Worm (Caenorhabditis elegans) whole organism, late embryonic: Measurements from ENCODE around the gene F57F5.3.

ENCODE experiments used
- C08G9.2 ChIP-seq: sonication (generic microtip); optimal IDR thresholded peaks from 2 replicates; lab custom pipeline; 2016; ENCODE audit warnings: mild to moderate bottlenecking, missing genetic modification characterization, moderate library complexity, missing compliant biosample characterization
- C38D4.7 ChIP-seq: fragments of 200-800 bp; sonication (Bioruptor generic); optimal IDR thresholded peaks from 2 replicates; lab custom pipeline; 2018; ENCODE audit warnings: mild to moderate bottlenecking, missing genetic modification characterization, moderate library complexity, missing compliant biosample characterization
- F13H6.1 ChIP-seq: sonication (generic microtip); optimal IDR thresholded peaks from 2 replicates; lab custom pipeline; 2016; ENCODE audit warnings: missing genetic modification characterization, missing compliant biosample characterization
- K02D7.2 ChIP-seq: sonication (generic microtip); optimal IDR thresholded peaks from 2 replicates; lab custom pipeline; 2017; ENCODE audit warnings: mild to moderate bottlenecking, missing genetic modification characterization, missing compliant biosample characterization
- K09A11.1 ChIP-seq: sonication (generic microtip); optimal IDR thresholded peaks from 2 replicates; lab custom pipeline; 2017; ENCODE audit warnings: antibody characterized with exemption, mild to moderate bottlenecking, missing genetic modification characterization, missing compliant biosample characterization; ENCODE audit not compliant: insufficient read depth
- T23F11.4 ChIP-seq: fragments of 200-800 bp; sonication (Bioruptor generic); optimal IDR thresholded peaks from 2 replicates; lab custom pipeline; 2018; ENCODE audit warnings: mild to moderate bottlenecking, missing genetic modification characterization, missing compliant biosample characterization
- Y22D7AL.16 ChIP-seq: sonication (generic microtip); optimal IDR thresholded peaks from 2 replicates; lab custom pipeline; 2016; ENCODE audit warnings: missing genetic modification characterization, missing compliant biosample characterization
- ama-1 ChIP-seq: fragments of 150-350 bp; optimal IDR thresholded peaks from 2 replicates; lab custom pipeline; 2014
- ceh-14 ChIP-seq: sonication (generic microtip); optimal IDR thresholded peaks from 2 replicates; lab custom pipeline; 2016; ENCODE audit warnings: missing genotype, missing genetic modification characterization, missing compliant biosample characterization
- ceh-18 ChIP-seq: sonication (generic microtip); optimal IDR thresholded peaks from 2 replicates; lab custom pipeline; 2016; ENCODE audit warnings: missing genetic modification characterization, missing compliant biosample characterization
- ceh-24 ChIP-seq: sonication (generic microtip); optimal IDR thresholded peaks from 2 replicates; lab custom pipeline; 2016; ENCODE audit warnings: mild to moderate bottlenecking, missing genetic modification characterization, missing compliant biosample characterization
- ceh-31 ChIP-seq: sonication (generic microtip); optimal IDR thresholded peaks from 2 replicates; lab custom pipeline; 2016; ENCODE audit warnings: missing genetic modification characterization, missing compliant biosample characterization
- ceh-34 ChIP-seq: sonication (generic microtip); optimal IDR thresholded peaks from 2 replicates; lab custom pipeline; 2016; ENCODE audit warnings: mild to moderate bottlenecking, missing genetic modification characterization, missing compliant biosample characterization
- ceh-48 ChIP-seq: sonication (generic microtip); optimal IDR thresholded peaks from 2 replicates; lab custom pipeline; 2016; ENCODE audit warnings: missing genetic modification characterization, inconsistent platforms, missing compliant biosample characterization
- che-1 ChIP-seq: sonication (generic microtip); optimal IDR thresholded peaks from 2 replicates; lab custom pipeline; 2016; ENCODE audit warnings: mild to moderate bottlenecking, missing genetic modification characterization, missing compliant biosample characterization
- dve-1 ChIP-seq: sonication (generic microtip); optimal IDR thresholded peaks from 2 replicates; lab custom pipeline; 2017; ENCODE audit warnings: antibody characterized with exemption, mild to moderate bottlenecking, missing genetic modification characterization, missing compliant biosample characterization
- elt-2 ChIP-seq: sonication (generic microtip); optimal IDR thresholded peaks from 2 replicates; lab custom pipeline; 2016; ENCODE audit warnings: missing genetic modification reagents, missing genetic modification characterization, missing compliant biosample characterization
- elt-4 ChIP-seq: sonication (generic microtip); optimal IDR thresholded peaks from 2 replicates; lab custom pipeline; 2016; ENCODE audit warnings: missing genetic modification characterization, missing compliant biosample characterization
- eyg-1 ChIP-seq: sonication (generic microtip); optimal IDR thresholded peaks from 2 replicates; lab custom pipeline; 2016; ENCODE audit warnings: missing genotype, missing genetic modification characterization, missing compliant biosample characterization
- fax-1 ChIP-seq: sonication (generic microtip); optimal IDR thresholded peaks from 2 replicates; lab custom pipeline; 2016; ENCODE audit warnings: missing genotype, missing genetic modification characterization, missing compliant biosample characterization
- fkh-6 ChIP-seq: sonication (generic microtip); optimal IDR thresholded peaks from 2 replicates; lab custom pipeline; 2016; ENCODE audit warnings: missing genetic modification characterization, missing compliant biosample characterization
- gmeb-2 ChIP-seq: sonication (generic microtip); optimal IDR thresholded peaks from 2 replicates; lab custom pipeline; 2016; ENCODE audit warnings: missing genetic modification characterization, inconsistent platforms, missing compliant biosample characterization
- hlh-15 ChIP-seq: sonication (generic microtip); optimal IDR thresholded peaks from 2 replicates; lab custom pipeline; 2016; ENCODE audit warnings: missing genetic modification characterization, missing compliant biosample characterization
- hlh-30 ChIP-seq: sonication (generic microtip); optimal IDR thresholded peaks from 2 replicates; lab custom pipeline; 2017; ENCODE audit warnings: antibody characterized with exemption, missing genetic modification characterization, missing compliant biosample characterization; ENCODE audit not compliant: insufficient read depth
- lim-6 ChIP-seq: sonication (generic microtip); optimal IDR thresholded peaks from 2 replicates; lab custom pipeline; 2016; ENCODE audit warnings: missing genetic modification characterization, missing compliant biosample characterization
- lin-11 ChIP-seq: fragments of 200-800 bp; sonication (Bioruptor generic); optimal IDR thresholded peaks from 2 replicates; lab custom pipeline; 2018; ENCODE audit warnings: mild to moderate bottlenecking, missing genetic modification characterization, missing compliant biosample characterization
- nfya-1 ChIP-seq: sonication (generic microtip); optimal IDR thresholded peaks from 2 replicates; lab custom pipeline; 2017; ENCODE audit warnings: missing genetic modification characterization, mild to moderate bottlenecking, missing compliant biosample characterization, antibody characterized with exemption, moderate library complexity
- odd-2 ChIP-seq: sonication (generic microtip); optimal IDR thresholded peaks from 2 replicates; lab custom pipeline; 2017; ENCODE audit warnings: antibody characterized with exemption, mild to moderate bottlenecking, missing genetic modification characterization, missing compliant biosample characterization
- pqm-1 ChIP-seq: sonication (generic microtip); optimal IDR thresholded peaks from 2 replicates; lab custom pipeline; 2016; ENCODE audit warnings: missing genetic modification characterization, missing compliant biosample characterization
- ref-2 ChIP-seq: sonication (generic microtip); optimal IDR thresholded peaks from 2 replicates; lab custom pipeline; 2016; ENCODE audit warnings: missing genetic modification characterization, missing compliant biosample characterization
- rnt-1 ChIP-seq: sonication (generic microtip); optimal IDR thresholded peaks from 2 replicates; lab custom pipeline; 2016; ENCODE audit warnings: missing genetic modification characterization, missing compliant biosample characterization
- sdc-2 ChIP-seq: sonication (generic microtip); optimal IDR thresholded peaks from 2 replicates; lab custom pipeline; 2016; ENCODE audit warnings: missing genotype, missing genetic modification characterization, missing compliant biosample characterization
- sox-2 ChIP-seq: fragments of 200-800 bp; sonication (Bioruptor generic); IDR thresholded peaks from 2 replicates; pipeline ENCODE4 v1.3.6; 2022; ENCODE audit warnings: missing genetic modification reagents, missing genetic modification characterization, missing compliant biosample characterization
- syd-9 ChIP-seq: sonication (generic microtip); optimal IDR thresholded peaks from 2 replicates; lab custom pipeline; 2016; ENCODE audit warnings: mild to moderate bottlenecking, missing genetic modification characterization, moderate library complexity, missing compliant biosample characterization
- tbx-2 ChIP-seq: sonication (generic microtip); optimal IDR thresholded peaks from 2 replicates; lab custom pipeline; 2016; ENCODE audit warnings: missing genetic modification characterization, missing compliant biosample characterization
- tbx-7 ChIP-seq: sonication (generic microtip); optimal IDR thresholded peaks from 2 replicates; lab custom pipeline; 2016; ENCODE audit warnings: missing genotype, missing genetic modification characterization, missing compliant biosample characterization
- unc-3 ChIP-seq, 2 experiments: fragments of 200-800 bp in 1 of 2; sonication (Bioruptor generic) in 1 of 2; sonication (generic microtip) in 1 of 2; conservative IDR thresholded peaks in 1 of 2; optimal IDR thresholded peaks in 1 of 2; 2 replicates each; pipeline versions ENCODE4 v1.3.6 to Lab custom; 2016 to 2022; ENCODE audit warnings: missing compliant biosample characterization in 2 of 2, missing genetic modification characterization in 2 of 2, missing genetic modification reagents in 1 of 2
- unc-42 ChIP-seq: sonication (generic microtip); optimal IDR thresholded peaks from 2 replicates; lab custom pipeline; 2016; ENCODE audit warnings: missing genotype, missing genetic modification characterization, missing compliant biosample characterization
- unc-55 ChIP-seq: sonication (generic microtip); optimal IDR thresholded peaks from 2 replicates; lab custom pipeline; 2017; ENCODE audit warnings: missing biosample characterization, missing genetic modification reagents, missing genetic modification characterization
- ztf-16 ChIP-seq: sonication (generic microtip); optimal IDR thresholded peaks from 2 replicates; lab custom pipeline; 2017; ENCODE audit warnings: missing genetic modification characterization, missing compliant biosample characterization

F57F5.3 gene

DNA sequence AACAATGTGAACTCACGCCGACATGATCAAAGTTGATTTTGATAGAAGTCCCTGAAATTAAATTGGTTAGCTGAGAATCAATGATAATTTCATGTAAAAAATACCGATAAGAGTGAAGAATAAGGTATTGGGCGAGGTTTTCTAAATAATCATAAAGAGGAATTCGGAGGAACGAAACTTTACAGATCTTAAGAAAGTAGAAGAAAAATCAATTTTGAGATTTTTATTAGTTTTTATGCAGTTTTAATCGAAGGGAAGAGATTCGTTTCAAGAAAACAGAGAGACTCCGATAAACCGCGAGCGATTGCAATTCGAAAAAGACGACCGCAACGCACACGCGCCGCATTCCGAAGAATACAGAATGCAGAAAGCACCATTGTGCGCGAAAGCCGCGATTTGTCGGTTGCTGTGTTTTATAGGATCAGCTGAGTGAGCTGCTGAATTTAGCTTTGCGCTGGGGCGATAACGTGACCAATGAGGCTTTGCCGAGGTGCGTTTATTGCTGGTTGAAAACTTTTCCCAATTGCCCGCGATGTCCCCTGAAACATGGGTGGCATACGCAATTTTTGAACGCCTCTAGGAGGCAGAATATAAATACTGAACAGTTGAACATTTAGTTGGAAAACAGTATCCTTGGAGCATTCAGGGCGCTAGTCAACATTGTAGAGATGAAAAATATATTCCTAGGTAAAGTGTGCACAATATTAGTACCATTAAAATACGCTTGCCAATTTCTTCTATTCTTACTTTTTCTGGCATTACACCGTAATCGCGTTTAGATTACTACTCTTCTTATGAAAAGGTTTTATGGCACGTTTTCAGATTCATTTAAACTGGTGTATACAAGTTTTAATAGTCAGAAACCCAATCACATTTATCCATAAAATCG, 26.5 kb downstream of the F57F5.3 start, which contains the start of gene snr-4:
TSS of gene snr-4 (minus strand) at position 51 of the 889 bp plus-strand sequence.
- no peak for TF ChIP-seq elt-4 (tag; lab: Kevin White, UChicago)
- TF ChIP-seq Y22D7AL.16 = no peak
- TF ChIP-seq C38D4.7 (GFP tag; lab: Kevin White, UChicago) = peak; percentile 31
- TF ChIP-seq dve-1 (tag; lab: Kevin White, UChicago) = peak; percentile 67
- TF ChIP-seq unc-3 (GFP tag; conservative IDR thresholded peaks at IDR 0.05; lab: Robert Waterston, UW) = no peak
- peak; percentile 11 for TF ChIP-seq unc-3 (tag; optimal IDR thresholded peaks at IDR 0.05; lab: Kevin White, UChicago)
- TF ChIP-seq ama-1 (lab: Kevin White, UChicago) = peak; percentile 93
- TF ChIP-seq elt-2 (tag; lab: Kevin White, UChicago) = peak; percentile 58
- no peak for TF ChIP-seq ceh-48 (tag; lab: Kevin White, UChicago)
- TF ChIP-seq tbx-7 (tag; lab: Kevin White, UChicago) = no peak
- TF ChIP-seq ref-2 (tag; lab: Kevin White, UChicago) = peak; percentile 58
- TF ChIP-seq nfya-1 (tag; lab: Kevin White, UChicago) = peak; percentile 89
- TF ChIP-seq C08G9.2 = no peak
- TF ChIP-seq tbx-2 = peak; percentile 66
- TF ChIP-seq ceh-14 = peak; percentile 1
- TF ChIP-seq K09A11.1 = peak; percentile 10
- TF ChIP-seq odd-2 (tag; lab: Kevin White, UChicago) = no peak
- peak; percentile 63 for TF ChIP-seq ceh-34
- TF ChIP-seq sox-2 = peak; percentile 85
- TF ChIP-seq hlh-30 = peak; percentile 73
- peak; percentile 2 for TF ChIP-seq fax-1 (tag; lab: Kevin White, UChicago)
- peak; percentile 84 for TF ChIP-seq ceh-18 (tag; lab: Kevin White, UChicago)
- peak; percentile 70 for TF ChIP-seq unc-42 (tag; lab: Kevin White, UChicago)
- TF ChIP-seq che-1 (tag; lab: Kevin White, UChicago) = no peak
- no peak for TF ChIP-seq eyg-1 (tag; lab: Kevin White, UChicago)
- TF ChIP-seq rnt-1 (tag; lab: Kevin White, UChicago) = peak; percentile 69
- TF ChIP-seq ceh-24 (tag; lab: Kevin White, UChicago) = no peak
- TF ChIP-seq ceh-31 (tag; lab: Kevin White, UChicago) = peak; percentile 51
- peak; percentile 15 for TF ChIP-seq ztf-16
- TF ChIP-seq T23F11.4 (GFP tag; lab: Kevin White, UChicago) = no peak

DNA sequence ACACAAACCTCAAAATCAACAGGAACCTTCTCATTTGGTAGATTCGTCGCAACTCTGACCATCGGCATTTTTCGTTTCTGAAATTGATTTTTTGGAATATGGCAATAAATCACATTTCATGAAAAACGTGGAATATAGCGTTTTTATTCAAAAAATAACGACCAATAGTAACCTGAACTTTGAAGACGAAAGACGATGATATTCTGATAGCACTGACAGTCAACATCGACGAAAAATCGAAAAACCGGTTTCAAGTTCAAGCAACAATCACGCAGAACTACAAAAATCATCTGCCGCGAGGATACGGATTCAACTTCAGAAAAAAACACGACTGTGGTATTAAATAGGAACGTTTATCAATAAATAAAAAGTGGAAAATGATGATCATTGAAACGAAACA, 28.2 kb downstream of the F57F5.3 start, which contains the start of gene mif-2:
TSS of gene mif-2 (minus strand) at position 281 of the 400 bp plus-strand sequence.
- TF ChIP-seq hlh-15 (tag; lab: Kevin White, UChicago) = no peak
- TF ChIP-seq odd-2 (tag; lab: Kevin White, UChicago) = no peak
- no peak for TF ChIP-seq ceh-34
- no peak for TF ChIP-seq unc-55 (GFP tag; lab: Kevin White, UChicago)
- TF ChIP-seq lim-6 (tag; lab: Kevin White, UChicago) = no peak
- no peak for TF ChIP-seq syd-9 (tag; lab: Kevin White, UChicago)
- TF ChIP-seq sdc-2 = no peak
- TF ChIP-seq C08G9.2 = no peak
- no peak for TF ChIP-seq fkh-6
- no peak for TF ChIP-seq K02D7.2 (tag; lab: Kevin White, UChicago)
- TF ChIP-seq gmeb-2 (tag; lab: Kevin White, UChicago) = no peak
- no peak for TF ChIP-seq pqm-1
- TF ChIP-seq lin-11 (tag; lab: Kevin White, UChicago) = no peak
- TF ChIP-seq F13H6.1 (tag; lab: Kevin White, UChicago) = no peak
- TF ChIP-seq K09A11.1 = no peak
- no peak for TF ChIP-seq nfya-1 (tag; lab: Kevin White, UChicago)
